Worm (Caenorhabditis elegans): ENCODE data around the gene frpr-3.

- TF ChIP-seq ZK546.5 (tag; optimal IDR thresholded peaks at IDR 0.05) (no peak), unc-62 (GFP tag; optimal IDR thresholded peaks at IDR 0.05 in 1 of 2) (no peak), unc-62 (tag; optimal IDR thresholded peaks at IDR 0.05) (no peak), mxl-3 (GFP tag; optimal IDR thresholded peaks at IDR 0.05) (no peak), aha-1 (tag) (peak; percentile 17), lin-39 (tag; optimal IDR thresholded peaks at IDR 0.05) (no peak), aly-2 (tag; optimal IDR thresholded peaks at IDR 0.05) (no peak)
These were observed 49.2 kb downstream of the frpr-3 start, which contains the start of gene lbp-4 for ce11 chrV:7820270-7820669.

All from whole organism, L4 larva.